Worm (Caenorhabditis elegans): ENCODE measurements around the gene clec-153.

DNA sequence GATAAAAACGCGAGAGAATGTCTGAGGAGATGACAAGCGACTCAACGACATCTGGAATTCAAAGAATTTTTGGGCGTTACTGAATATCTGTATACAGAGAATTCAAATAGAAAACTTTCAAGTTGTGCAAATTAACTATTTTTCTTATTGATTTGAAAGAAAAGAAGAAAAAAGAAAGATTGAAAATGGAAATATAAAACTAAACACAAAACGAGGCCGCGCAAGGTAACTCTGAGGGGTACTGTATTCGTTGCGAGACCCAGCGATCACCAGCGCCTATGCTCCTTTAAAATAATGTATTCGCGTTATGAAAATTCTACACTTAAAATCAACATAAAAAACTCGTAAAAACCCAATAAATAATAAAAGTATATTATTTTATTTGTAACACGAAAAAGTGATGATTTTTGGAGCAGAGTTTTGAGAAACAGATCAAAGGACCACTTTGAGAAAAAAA lies 39.2 kb upstream of the clec-153 start, which contains the start of gene asb-1:
- TF ChIP-seq dao-5 (tag; optimal IDR thresholded peaks at IDR 0.05) (no peak), W03F9.2 (tag; optimal IDR thresholded peaks at IDR 0.05) (no peak)
